Worm (Caenorhabditis elegans): Measurements from ENCODE around the gene C54G10.1.

DNA sequence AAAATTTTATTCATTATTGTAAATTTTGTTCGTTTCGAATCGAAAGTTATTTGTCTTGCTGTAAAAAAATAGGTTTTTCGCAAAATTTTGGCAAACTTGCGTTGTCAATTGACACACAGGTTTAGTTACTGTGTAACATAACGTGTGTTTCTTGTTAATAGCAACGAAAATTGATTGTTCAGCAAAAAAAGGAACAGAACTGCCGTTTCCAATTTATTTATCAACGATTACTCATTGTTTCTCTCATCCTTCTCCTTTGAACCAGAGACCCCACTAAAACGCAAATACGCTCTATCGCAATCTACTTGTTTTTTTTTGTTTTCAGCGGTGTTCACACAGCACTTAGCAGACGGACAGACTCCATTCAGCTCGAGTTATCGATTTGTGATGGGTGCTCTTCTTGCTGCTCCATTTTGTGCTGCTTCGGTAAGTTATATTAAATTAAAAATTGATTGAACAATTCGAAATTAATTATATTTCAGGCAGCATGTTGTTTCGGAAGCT is 43.2 kb upstream of the C54G10.1 start, which contains the start of gene R11H6.2:
- no peak for TF ChIP-seq sdc-2 (tag; optimal IDR thresholded peaks at IDR 0.05)
- no peak for TF ChIP-seq nhr-232 (tag; optimal IDR thresholded peaks at IDR 0.05)
- TF ChIP-seq ama-1 (optimal IDR thresholded peaks at IDR 0.05), result no peak
- no peak for TF ChIP-seq npax-4 (tag; optimal IDR thresholded peaks at IDR 0.05)
- TF ChIP-seq pha-4 (tag; optimal IDR thresholded peaks at IDR 0.05), result no peak
- TF ChIP-seq ceh-9 (tag; optimal IDR thresholded peaks at IDR 0.05), result no peak
- no peak for TF ChIP-seq ceh-24 (tag; optimal IDR thresholded peaks at IDR 0.05)
- TF ChIP-seq nhr-11 (tag; optimal IDR thresholded peaks at IDR 0.05), result no peak
- no peak for TF ChIP-seq elt-2 (tag; optimal IDR thresholded peaks at IDR 0.05)
- no peak for TF ChIP-seq lin-11 (tag; optimal IDR thresholded peaks at IDR 0.05)
- no peak for TF ChIP-seq ceh-2 (tag; optimal IDR thresholded peaks at IDR 0.05)
- no peak for TF ChIP-seq Y22D7AL.16 (tag; optimal IDR thresholded peaks at IDR 0.05)
- no peak for TF ChIP-seq madf-2 (tag; optimal IDR thresholded peaks at IDR 0.05)
- TF ChIP-seq unc-86 (tag; optimal IDR thresholded peaks at IDR 0.05), result no peak
